Fruit fly (Drosophila melanogaster): ENCODE data around the gene CG5823.

dm6 chr3R:17557487-17557886, 23.1 kb upstream of the CG5823 start:
- TF ChIP-seq lola (GFP tag; optimal IDR thresholded peaks at IDR 0.05) (no peak), Myc (optimal IDR thresholded peaks at IDR 0.05) (no peak), pan (optimal IDR thresholded peaks at IDR 0.05) (no peak), Abd-B (GFP tag; optimal IDR thresholded peaks at IDR 0.05) (no peak), ey (GFP tag; optimal IDR thresholded peaks at IDR 0.05) (no peak), HLH106 (tag; optimal IDR thresholded peaks at IDR 0.05) (no peak), usp (GFP tag; optimal IDR thresholded peaks at IDR 0.05) (no peak), OdsH (GFP tag; optimal IDR thresholded peaks at IDR 0.05) (no peak), psq (GFP tag; optimal IDR thresholded peaks at IDR 0.05) (no peak), Dif (GFP tag; optimal IDR thresholded peaks at IDR 0.05; ENCODE audit: partially characterized antibody) (no peak)
